Worm (Caenorhabditis elegans) whole organism, young adult: ENCODE measurements around the gene far-8.

ENCODE experiments used
- B0261.1 ChIP-seq: sonication (generic microtip); optimal IDR thresholded peaks from 2 replicates; lab custom pipeline; 2016; ENCODE audit warnings: mild to moderate bottlenecking, missing genetic modification characterization, moderate library complexity, missing compliant biosample characterization
- C06A6.2 ChIP-seq: fragments of 200-800 bp; sonication (Bioruptor generic); conservative IDR thresholded peaks from 2 replicates; pipeline ENCODE4 v1.3.6; 2022; ENCODE audit warnings: missing genetic modification characterization, missing compliant biosample characterization
- F33H1.4 ChIP-seq: fragments of 200-800 bp; sonication (Bioruptor generic); IDR thresholded peaks from 2 replicates; pipeline ENCODE4 v1.3.6; 2022; ENCODE audit warnings: missing genetic modification reagents, missing genetic modification characterization, missing compliant biosample characterization
- ama-1 ChIP-seq, 3 experiments: fragments of 150-350 bp in 1 of 3; sonication (generic microtip) in 2 of 3; optimal IDR thresholded peaks; 2 replicates each; lab custom pipeline; 2014 to 2018; ENCODE audit warnings: missing biosample characterization in 2 of 3, missing genetic modification characterization in 2 of 3, missing genetic modification reagents in 2 of 3
- chd-7 ChIP-seq: sonication (generic microtip); optimal IDR thresholded peaks from 2 replicates; lab custom pipeline; 2016; ENCODE audit warnings: mild to moderate bottlenecking, missing genetic modification characterization, moderate library complexity, missing compliant biosample characterization
- mel-28 ChIP-seq: sonication (generic microtip); optimal IDR thresholded peaks from 2 replicates; lab custom pipeline; 2016; ENCODE audit warnings: borderline replicate concordance, mild to moderate bottlenecking, missing genetic modification characterization, missing compliant biosample characterization
- nhr-27 ChIP-seq: fragments of 200-800 bp; sonication (Bioruptor generic); optimal IDR thresholded peaks from 2 replicates; lab custom pipeline; 2018; ENCODE audit warnings: mild to moderate bottlenecking, missing genetic modification characterization, moderate library complexity, missing compliant biosample characterization
- sptf-2 ChIP-seq: fragments of 200-800 bp; sonication (Bioruptor generic); optimal IDR thresholded peaks from 2 replicates; lab custom pipeline; 2018; ENCODE audit warnings: mild to moderate bottlenecking, missing genetic modification characterization, missing compliant biosample characterization
- ztf-22 ChIP-seq: fragments of 200-800 bp; sonication (Bioruptor generic); optimal IDR thresholded peaks from 2 replicates; lab custom pipeline; 2018; ENCODE audit warnings: mild to moderate bottlenecking, missing genetic modification characterization, moderate library complexity, missing compliant biosample characterization
- ztf-25 ChIP-seq: fragments of 200-800 bp; sonication (Bioruptor generic); IDR thresholded peaks from 2 replicates; pipeline ENCODE4 v1.3.6; 2022; ENCODE audit warnings: missing genetic modification reagents, missing genetic modification characterization, missing compliant biosample characterization

DNA sequence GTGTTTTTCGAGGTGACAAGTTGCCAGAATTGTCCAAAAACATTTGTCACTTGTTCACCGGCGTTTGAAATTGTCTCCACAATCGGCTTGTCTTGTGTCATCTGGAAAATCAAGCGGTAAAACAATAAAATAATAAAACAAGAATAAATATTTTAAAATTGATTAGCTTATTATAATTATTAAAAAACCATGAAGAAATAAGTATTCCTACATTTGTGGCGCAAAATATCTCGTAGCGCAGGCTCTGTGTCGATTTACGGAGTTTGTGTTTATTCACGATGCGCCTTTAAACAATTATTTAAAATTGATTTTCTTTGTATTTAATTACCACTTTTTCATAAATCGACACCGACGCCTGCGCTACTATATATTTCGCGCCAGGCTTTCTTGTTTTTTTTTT lies 9.6 kb downstream of the far-8 start, which contains the start of gene moma-1:
- TF ChIP-seq F33H1.4 (no peak), sptf-2 (GFP tag; lab: Kevin White, UChicago) (no peak), nhr-27 (no peak), chd-7 (tag; lab: Kevin White, UChicago) (no peak), ama-1 (optimal IDR thresholded peaks at IDR 0.05; lab: Kevin White, UChicago) (no peak), ama-1 (GFP tag; optimal IDR thresholded peaks at IDR 0.05; lab: Kevin White, UChicago) (no peak), C06A6.2 (GFP tag; lab: Robert Waterston, UW) (no peak), B0261.1 (tag; lab: Kevin White, UChicago) (no peak), ztf-25 (GFP tag; lab: Robert Waterston, UW) (no peak), ztf-22 (GFP tag; lab: Kevin White, UChicago) (no peak), mel-28 (tag; lab: Kevin White, UChicago) (no peak)
